Worm (Caenorhabditis elegans) whole organism, young adult: ENCODE measurements around the gene mmcm-1.
A peak's percentile ranks its signal among the peaks of the same experiment; 100 is the strongest.

Experiments
- B0019.2 ChIP-seq: fragments of 200-800 bp; sonication (Bioruptor generic); conservative IDR thresholded peaks from 2 replicates; pipeline ENCODE4 v1.3.6; 2022; ENCODE audit warnings: missing genetic modification reagents, missing genetic modification characterization, missing compliant biosample characterization
- C06A6.2 ChIP-seq: fragments of 200-800 bp; sonication (Bioruptor generic); conservative IDR thresholded peaks from 2 replicates; pipeline ENCODE4 v1.3.6; 2022; ENCODE audit warnings: missing genetic modification characterization, missing compliant biosample characterization
- C17E4.6 ChIP-seq: fragments of 200-800 bp; sonication (Bioruptor generic); IDR thresholded peaks from 2 replicates; pipeline ENCODE4 v1.3.6; 2022; ENCODE audit warnings: missing genetic modification reagents, missing genetic modification characterization, missing compliant biosample characterization
- F33H1.4 ChIP-seq: fragments of 200-800 bp; sonication (Bioruptor generic); IDR thresholded peaks from 2 replicates; pipeline ENCODE4 v1.3.6; 2022; ENCODE audit warnings: missing genetic modification reagents, missing genetic modification characterization, missing compliant biosample characterization
- K11D2.4 ChIP-seq: fragments of 200-800 bp; sonication (Bioruptor generic); IDR thresholded peaks from 2 replicates; pipeline ENCODE4 v1.3.6; 2022; ENCODE audit warnings: missing genetic modification reagents, missing genetic modification characterization, missing compliant biosample characterization
- Y53G8AR.9 ChIP-seq: fragments of 200-800 bp; sonication (Bioruptor generic); conservative IDR thresholded peaks from 2 replicates; pipeline ENCODE4 v1.3.6; 2022; ENCODE audit warnings: missing genetic modification reagents, missing genetic modification characterization, missing compliant biosample characterization
- Y67H2A.10 ChIP-seq: fragments of 200-800 bp; sonication (Bioruptor generic); conservative IDR thresholded peaks from 2 replicates; pipeline ENCODE4 v1.3.6; 2022; ENCODE audit warnings: missing genetic modification reagents, missing genetic modification characterization, missing compliant biosample characterization
- Y95B8A.8 ChIP-seq: fragments of 200-800 bp; sonication (Bioruptor generic); IDR thresholded peaks from 2 replicates; pipeline ENCODE4 v1.3.6; 2022; ENCODE audit warnings: missing genetic modification reagents, missing genetic modification characterization, missing compliant biosample characterization
- aptf-2 ChIP-seq: fragments of 200-800 bp; sonication (Bioruptor generic); conservative IDR thresholded peaks from 2 replicates; pipeline ENCODE4 v1.3.6; 2022; ENCODE audit warnings: missing genetic modification reagents, missing genetic modification characterization, missing compliant biosample characterization
- attf-3 ChIP-seq: fragments of 200-800 bp; sonication (Bioruptor generic); conservative IDR thresholded peaks from 2 replicates; pipeline ENCODE4 v1.3.6; 2022; ENCODE audit warnings: missing genetic modification reagents, missing genetic modification characterization, missing compliant biosample characterization
- attf-5 ChIP-seq: fragments of 200-800 bp; sonication (Bioruptor generic); optimal IDR thresholded peaks from 2 replicates; lab custom pipeline; 2018; ENCODE audit warnings: mild to moderate bottlenecking, missing genetic modification characterization, missing compliant biosample characterization
- bed-2 ChIP-seq: fragments of 200-800 bp; sonication (Bioruptor generic); IDR thresholded peaks from 2 replicates; pipeline ENCODE4 v1.3.6; 2022; ENCODE audit warnings: missing genetic modification reagents, missing genetic modification characterization, missing compliant biosample characterization
- cebp-1 ChIP-seq, 2 experiments: fragments of 200-800 bp in 1 of 2; sonication (Bioruptor generic) in 1 of 2; sonication (generic microtip) in 1 of 2; IDR thresholded peaks in 1 of 2; optimal IDR thresholded peaks in 1 of 2; 2 replicates each; pipeline versions ENCODE4 v1.3.6 to Lab custom; 2017 to 2022; ENCODE audit warnings: missing compliant biosample characterization in 2 of 2, missing genetic modification characterization in 2 of 2, mild to moderate bottlenecking in 1 of 2, missing genetic modification reagents in 1 of 2, moderate library complexity in 1 of 2
- ceh-100 ChIP-seq: fragments of 200-800 bp; sonication (Bioruptor generic); IDR thresholded peaks from 2 replicates; pipeline ENCODE4 v1.3.6; 2022; ENCODE audit warnings: missing genetic modification reagents, missing genetic modification characterization, missing compliant biosample characterization
- ceh-27 ChIP-seq: fragments of 200-800 bp; sonication (Bioruptor generic); optimal IDR thresholded peaks from 2 replicates; lab custom pipeline; 2018; ENCODE audit warnings: mild to moderate bottlenecking, missing genetic modification characterization, moderate library complexity, missing compliant biosample characterization
- ceh-91 ChIP-seq: fragments of 200-800 bp; sonication (Bioruptor generic); IDR thresholded peaks from 2 replicates; pipeline ENCODE4 v1.3.6; 2022; ENCODE audit warnings: missing genetic modification reagents, missing genetic modification characterization, missing compliant biosample characterization
- dox-1 ChIP-seq: fragments of 200-800 bp; sonication (Bioruptor generic); IDR thresholded peaks from 2 replicates; pipeline ENCODE4 v1.3.6; 2022; ENCODE audit warnings: missing genetic modification reagents, missing genetic modification characterization, missing compliant biosample characterization
- egl-18 ChIP-seq: fragments of 200-800 bp; sonication (Bioruptor generic); IDR thresholded peaks from 2 replicates; pipeline ENCODE4 v1.3.6; 2022; ENCODE audit warnings: missing genetic modification reagents, missing genetic modification characterization, missing compliant biosample characterization
- egl-44 ChIP-seq: fragments of 200-800 bp; sonication (Bioruptor generic); IDR thresholded peaks from 2 replicates; pipeline ENCODE4 v1.3.6; 2022; ENCODE audit warnings: missing genetic modification reagents, missing genetic modification characterization, missing compliant biosample characterization
- egrh-3 ChIP-seq: fragments of 200-800 bp; sonication (Bioruptor generic); IDR thresholded peaks from 2 replicates; pipeline ENCODE4 v1.3.6; 2022; ENCODE audit warnings: missing genetic modification reagents, missing genetic modification characterization, missing compliant biosample characterization
- ekl-4 ChIP-seq: fragments of 200-800 bp; sonication (Bioruptor generic); IDR thresholded peaks from 2 replicates; pipeline ENCODE4 v1.3.6; 2022; ENCODE audit warnings: missing genetic modification reagents, missing genetic modification characterization, missing compliant biosample characterization
- hmg-1.2 ChIP-seq: fragments of 200-800 bp; sonication (Bioruptor generic); IDR thresholded peaks from 2 replicates; pipeline ENCODE4 v1.3.6; 2022; ENCODE audit warnings: missing genetic modification reagents, missing genetic modification characterization, missing compliant biosample characterization
- let-526 ChIP-seq: fragments of 200-800 bp; sonication (Bioruptor generic); IDR thresholded peaks from 2 replicates; pipeline ENCODE4 v1.3.6; 2022; ENCODE audit warnings: missing genetic modification reagents, missing genetic modification characterization, missing compliant biosample characterization
- lin-26 ChIP-seq: fragments of 200-800 bp; sonication (Bioruptor generic); IDR thresholded peaks from 2 replicates; pipeline ENCODE4 v1.3.6; 2022; ENCODE audit warnings: missing genetic modification reagents, missing genetic modification characterization, missing compliant biosample characterization
- lin-40 ChIP-seq: sonication (generic microtip); optimal IDR thresholded peaks from 2 replicates; lab custom pipeline; 2016; ENCODE audit warnings: missing genetic modification characterization, mild to moderate bottlenecking, missing compliant biosample characterization, missing genotype, missing genetic modification reagents
- lin-54 ChIP-seq: fragments of 200-800 bp; sonication (Bioruptor generic); optimal IDR thresholded peaks from 2 replicates; lab custom pipeline; 2018; ENCODE audit warnings: mild to moderate bottlenecking, missing genetic modification characterization, missing compliant biosample characterization
- lir-1 ChIP-seq: fragments of 200-800 bp; sonication (Bioruptor generic); conservative IDR thresholded peaks from 2 replicates; pipeline ENCODE4 v1.3.6; 2022; ENCODE audit warnings: missing genetic modification reagents, missing genetic modification characterization, missing compliant biosample characterization
- mcd-1 ChIP-seq: fragments of 200-800 bp; sonication (Bioruptor generic); IDR thresholded peaks from 2 replicates; pipeline ENCODE4 v1.3.6; 2022; ENCODE audit warnings: missing genetic modification reagents, missing genetic modification characterization, missing compliant biosample characterization
- nfyb-1 ChIP-seq: fragments of 200-800 bp; sonication (Bioruptor generic); IDR thresholded peaks from 2 replicates; pipeline ENCODE4 v1.3.6; 2022; ENCODE audit warnings: missing genetic modification reagents, missing genetic modification characterization, missing compliant biosample characterization
- pbrm-1 ChIP-seq: fragments of 200-800 bp; sonication (Bioruptor generic); IDR thresholded peaks from 2 replicates; pipeline ENCODE4 v1.3.6; 2022; ENCODE audit warnings: missing genetic modification reagents, missing genetic modification characterization, missing compliant biosample characterization
- rcor-1 ChIP-seq: fragments of 200-800 bp; sonication (Bioruptor generic); IDR thresholded peaks from 2 replicates; pipeline ENCODE4 v1.3.6; 2022; ENCODE audit warnings: missing genetic modification reagents, missing genetic modification characterization, missing compliant biosample characterization
- sea-2 ChIP-seq: fragments of 200-800 bp; sonication (Bioruptor generic); IDR thresholded peaks from 2 replicates; pipeline ENCODE4 v1.3.6; 2022; ENCODE audit warnings: missing genetic modification characterization, missing compliant biosample characterization
- ztf-28 ChIP-seq: fragments of 200-800 bp; sonication (Bioruptor generic); IDR thresholded peaks from 2 replicates; pipeline ENCODE4 v1.3.6; 2022; ENCODE audit warnings: missing genetic modification reagents, missing genetic modification characterization, missing compliant biosample characterization
- ztf-6 ChIP-seq: fragments of 200-800 bp; sonication (Bioruptor generic); IDR thresholded peaks from 2 replicates; pipeline ENCODE4 v1.3.6; 2022; ENCODE audit warnings: missing genetic modification reagents, missing genetic modification characterization, missing compliant biosample characterization

mmcm-1 gene

DNA sequence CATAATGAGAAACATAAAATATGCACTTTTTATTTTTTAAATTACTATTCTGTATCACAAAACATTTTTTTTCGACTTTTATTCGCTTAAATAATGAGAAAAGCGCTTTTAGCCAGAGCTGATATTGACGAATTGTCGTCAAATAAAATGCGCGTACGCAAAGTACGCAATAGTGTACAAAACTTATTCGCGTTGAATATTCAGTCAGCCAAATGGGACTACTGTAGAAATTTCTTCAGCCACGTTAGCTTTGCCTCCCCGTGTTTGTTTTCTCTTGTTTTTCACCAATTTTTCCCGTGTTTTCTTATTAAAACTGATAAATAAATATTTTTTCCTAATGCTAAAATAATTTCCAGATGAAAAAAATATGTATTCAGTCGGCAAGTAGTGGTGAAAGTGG lies 50.5 kb downstream of the mmcm-1 start (continued):
- peak; percentile 89 for TF ChIP-seq nfyb-1 (GFP tag; lab: Robert Waterston, UW)
- peak; percentile 56; the same call in 1 of the 2 replicates for TF ChIP-seq egl-18 (GFP tag; lab: Robert Waterston, UW)
- TF ChIP-seq Y95B8A.8 (GFP tag; lab: Robert Waterston, UW) = 0 out of 2 replicates have a peak, but pooled peaks have one; percentile 53
- 0 out of 2 replicates have a peak, but pooled peaks have one; percentile 36 for TF ChIP-seq egl-44 (GFP tag; lab: Robert Waterston, UW)
- TF ChIP-seq dox-1 (GFP tag; lab: Robert Waterston, UW) = peak; percentile 91
- TF ChIP-seq sea-2 (GFP tag; lab: Robert Waterston, UW) = 0 out of 2 replicates have a peak, but pooled peaks have one; percentile 13
- 0 out of 2 replicates have a peak, but pooled peaks have one; percentile 11 for TF ChIP-seq egrh-3 (GFP tag; lab: Robert Waterston, UW)
- peak; percentile 96 for TF ChIP-seq hmg-1.2 (GFP tag; lab: Robert Waterston, UW)
- peak; percentile 68 for TF ChIP-seq C06A6.2 (GFP tag; lab: Robert Waterston, UW)
- TF ChIP-seq lin-54 (GFP tag; lab: Kevin White, UChicago) = peak; percentile 28
- TF ChIP-seq ceh-91 (GFP tag; lab: Robert Waterston, UW) = peak; percentile 64; the same call in 1 of the 2 replicates
- peak; percentile 47; the same call in 1 of the 2 replicates for TF ChIP-seq C17E4.6
- peak; percentile 59 for TF ChIP-seq F33H1.4 (GFP tag; lab: Robert Waterston, UW)
- peak; percentile 68 for TF ChIP-seq attf-3
- peak; percentile 50; the same call in 1 of the 2 replicates for TF ChIP-seq ekl-4 (GFP tag; lab: Robert Waterston, UW)

DNA sequence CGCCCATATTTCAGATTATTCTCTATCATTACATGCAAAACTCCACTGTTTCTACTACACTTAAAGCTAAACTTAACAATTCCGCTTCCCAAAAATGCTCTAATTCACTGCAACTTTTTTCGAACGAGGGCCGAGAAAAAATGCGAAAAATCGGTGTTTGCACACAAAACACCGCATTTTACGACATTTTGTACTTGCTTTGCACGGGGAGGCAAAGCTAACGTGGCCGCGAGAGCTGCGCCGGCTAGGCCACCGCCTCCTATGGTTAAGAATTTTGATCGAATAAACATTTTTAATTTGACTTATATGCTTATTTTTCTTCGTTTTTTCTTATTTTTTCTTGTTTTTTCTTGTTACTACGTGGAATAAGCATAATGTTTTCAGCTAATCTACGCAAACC lies 52.6 kb downstream of the mmcm-1 start:
- TF ChIP-seq egl-44 (GFP tag; lab: Robert Waterston, UW) (0 out of 2 replicates have a peak, but pooled peaks have one; percentile 61), cebp-1 (GFP tag; IDR thresholded peaks at IDR 0.05; lab: Robert Waterston, UW) (peak; percentile 79), cebp-1 (tag; optimal IDR thresholded peaks at IDR 0.05; lab: Kevin White, UChicago) (peak; percentile 46), attf-3 (peak; percentile 78), lir-1 (peak; percentile 76), hmg-1.2 (GFP tag; lab: Robert Waterston, UW) (peak; percentile 98), F33H1.4 (GFP tag; lab: Robert Waterston, UW) (peak; percentile 60; the same call in 1 of the 2 replicates), lin-40 (tag; lab: Kevin White, UChicago) (peak; percentile 35), Y67H2A.10 (peak; percentile 80), let-526 (GFP tag; lab: Robert Waterston, UW) (peak; percentile 88), dox-1 (GFP tag; lab: Robert Waterston, UW) (peak; percentile 88), lin-54 (GFP tag; lab: Kevin White, UChicago) (peak; percentile 22), bed-2 (peak; percentile 91), sea-2 (GFP tag; lab: Robert Waterston, UW) (peak; percentile 83; the same call in 1 of the 2 replicates), Y53G8AR.9 (GFP tag; lab: Robert Waterston, UW) (0 out of 2 replicates have a peak, but pooled peaks have one; percentile 46), lin-26 (GFP tag; lab: Robert Waterston, UW) (0 out of 2 replicates have a peak, but pooled peaks have one; percentile 53), egrh-3 (GFP tag; lab: Robert Waterston, UW) (peak; percentile 70), nfyb-1 (GFP tag; lab: Robert Waterston, UW) (peak; percentile 94), ceh-91 (GFP tag; lab: Robert Waterston, UW) (peak; percentile 49; the same call in 1 of the 2 replicates), rcor-1 (GFP tag; lab: Robert Waterston, UW) (peak; percentile 72), B0019.2 (GFP tag; lab: Robert Waterston, UW) (0 out of 2 replicates have a peak, but pooled peaks have one; percentile 29), K11D2.4 (GFP tag; lab: Robert Waterston, UW) (peak; percentile 95), attf-5 (GFP tag; lab: Kevin White, UChicago) (peak; percentile 60), ztf-28 (GFP tag; lab: Robert Waterston, UW) (peak; percentile 80; the same call in 1 of the 2 replicates), mcd-1 (peak; percentile 95), ceh-100 (peak; percentile 44; the same call in 1 of the 2 replicates), C06A6.2 (GFP tag; lab: Robert Waterston, UW) (peak; percentile 69; the same call in 1 of the 2 replicates), ceh-27 (GFP tag; lab: Kevin White, UChicago) (peak; percentile 20), ekl-4 (GFP tag; lab: Robert Waterston, UW) (peak; percentile 70), pbrm-1 (peak; percentile 88), aptf-2 (GFP tag; lab: Robert Waterston, UW) (peak; percentile 60; the same call in 1 of the 2 replicates), Y95B8A.8 (GFP tag; lab: Robert Waterston, UW) (peak; percentile 52; the same call in 1 of the 2 replicates), ztf-6 (GFP tag; lab: Robert Waterston, UW) (peak; percentile 46; the same call in 1 of the 2 replicates)
